Fruit fly (Drosophila melanogaster): Measurements from ENCODE around the gene Nufip.

The Nufip gene

dm6 chr3L:18747953-18748756, at the start of gene Nufip, which contains the start of gene Atg3 (continued):
- TF ChIP-seq CG9437 (GFP tag; optimal IDR thresholded peaks at IDR 0.05) (peak; percentile 48), Sox100B (GFP tag; optimal IDR thresholded peaks at IDR 0.05) (no peak), Meics (GFP tag; optimal IDR thresholded peaks at IDR 0.05) (peak; percentile 37), BtbVII (GFP tag; optimal IDR thresholded peaks at IDR 0.05) (no peak), MBD-R2 (GFP tag; IDR thresholded peaks at IDR 0.05) (peak; percentile 54), HmgZ (tag; optimal IDR thresholded peaks at IDR 0.05) (peak; percentile 43), fd3F (GFP tag; optimal IDR thresholded peaks at IDR 0.05) (no peak), Hey (tag; optimal IDR thresholded peaks at IDR 0.05) (no peak), ara (GFP tag; IDR thresholded peaks at IDR 0.05) (no peak), prd (optimal IDR thresholded peaks at IDR 0.05) (no peak), prd (GFP tag; IDR thresholded peaks at IDR 0.05) (no peak), CG1602 (GFP tag; optimal IDR thresholded peaks at IDR 0.05) (peak; percentile 25), CG34224 (GFP tag; IDR thresholded peaks at IDR 0.05; ENCODE audit: partially characterized antibody) (peak; percentile 67; the same call in 2 of the 3 replicates), BEAF-32 (GFP tag; optimal IDR thresholded peaks at IDR 0.05) (peak; percentile 88), dmrt11E (tag; optimal IDR thresholded peaks at IDR 0.05) (peak; percentile 38), sqz (GFP tag; optimal IDR thresholded peaks at IDR 0.05) (peak; percentile 5), CG1233 (GFP tag; optimal IDR thresholded peaks at IDR 0.05) (peak; percentile 14), CG7839 (tag; optimal IDR thresholded peaks at IDR 0.05) (peak; percentile 35), tna (GFP tag; IDR thresholded peaks at IDR 0.05; ENCODE audit: partially characterized antibody) (no peak), CG6654 (GFP tag; optimal IDR thresholded peaks at IDR 0.05) (no peak), Poxn (GFP tag; IDR thresholded peaks at IDR 0.05) (no peak), dpn (GFP tag; optimal IDR thresholded peaks at IDR 0.05) (no peak), MESR4 (GFP tag; optimal IDR thresholded peaks at IDR 0.05) (peak; percentile 9), Hand (GFP tag; optimal IDR thresholded peaks at IDR 0.05) (no peak), CG18599 (GFP tag; optimal IDR thresholded peaks at IDR 0.05) (no peak), CG8478 (optimal IDR thresholded peaks at IDR 0.05) (no peak), psq (GFP tag; optimal IDR thresholded peaks at IDR 0.05) (no peak), cas (GFP tag; IDR thresholded peaks at IDR 0.05) (no peak), CG16779 (GFP tag; IDR thresholded peaks at IDR 0.05) (0 out of 2 replicates have a peak, but pooled peaks have one; percentile 42), Hr51 (GFP tag; optimal IDR thresholded peaks at IDR 0.05) (peak in 1 of 2 experiments; percentile 42), fd102C (GFP tag; optimal IDR thresholded peaks at IDR 0.05) (no peak), danr (GFP tag; IDR thresholded peaks at IDR 0.05) (no peak), NC2β (GFP tag; optimal IDR thresholded peaks at IDR 0.05) (no peak), Chrac-16 (GFP tag; optimal IDR thresholded peaks at IDR 0.05) (peak; percentile 37), CG9817 (tag; optimal IDR thresholded peaks at IDR 0.05) (peak; percentile 7), zfh1 (GFP tag; IDR thresholded peaks at IDR 0.05) (no peak), CG18011 (GFP tag; optimal IDR thresholded peaks at IDR 0.05) (no peak), CG6689 (GFP tag; IDR thresholded peaks at IDR 0.05) (no peak), Myb (GFP tag; optimal IDR thresholded peaks at IDR 0.05) (peak; percentile 20), CG11085 (GFP tag; IDR thresholded peaks at IDR 0.05) (no peak), CG9797 (GFP tag; optimal IDR thresholded peaks at IDR 0.05) (peak; percentile 80), Optix (GFP tag; IDR thresholded peaks at IDR 0.05) (no peak), Dp (GFP tag; optimal IDR thresholded peaks at IDR 0.05) (peak; percentile 40), inv (GFP tag; IDR thresholded peaks at IDR 0.05; ENCODE audit: partially characterized antibody) (peak; percentile 75), Doc3 (GFP tag; IDR thresholded peaks at IDR 0.05; ENCODE audit: partially characterized antibody) (peak; percentile 77), Drgx (GFP tag; IDR thresholded peaks at IDR 0.05) (no peak), vvl (GFP tag; IDR thresholded peaks at IDR 0.05) (no peak), Pdp1 (GFP tag; optimal IDR thresholded peaks at IDR 0.05) (peak in 1 of 2 experiments; percentile 40)

All from whole organism, embryonic.